Worm (Caenorhabditis elegans) whole organism, early embryonic: Measurements from ENCODE around the gene Y66D12A.30.

Experiments used
- B0310.2 ChIP-seq: sonication (generic microtip); optimal IDR thresholded peaks from 2 replicates; lab custom pipeline; 2016; ENCODE audit warnings: mild to moderate bottlenecking, missing genetic modification characterization, missing compliant biosample characterization
- F13C5.2 ChIP-seq: sonication (generic microtip); optimal IDR thresholded peaks from 2 replicates; lab custom pipeline; 2017; ENCODE audit warnings: mild to moderate bottlenecking, missing genetic modification characterization, inconsistent platforms, missing compliant biosample characterization
- ama-1 ChIP-seq: fragments of 150-350 bp; optimal IDR thresholded peaks from 2 replicates; lab custom pipeline; 2014
- ceh-13 ChIP-seq: fragments of 200-800 bp; sonication (Bioruptor generic); optimal IDR thresholded peaks from 2 replicates; lab custom pipeline; 2018; ENCODE audit warnings: mild to moderate bottlenecking, missing genetic modification characterization, missing compliant biosample characterization
- ceh-36 ChIP-seq: sonication (generic microtip); optimal IDR thresholded peaks from 2 replicates; lab custom pipeline; 2016; ENCODE audit warnings: missing genetic modification characterization, inconsistent platforms, missing compliant biosample characterization
- hmg-4 ChIP-seq: fragments of 200-800 bp; sonication (Bioruptor generic); optimal IDR thresholded peaks from 2 replicates; lab custom pipeline; 2018; ENCODE audit warnings: mild to moderate bottlenecking, missing genetic modification characterization, missing compliant biosample characterization
- hnd-1 ChIP-seq: sonication (generic microtip); optimal IDR thresholded peaks from 2 replicates; lab custom pipeline; 2016; ENCODE audit warnings: missing genetic modification characterization, missing compliant biosample characterization
- pes-1 ChIP-seq: fragments of 200-800 bp; sonication (Bioruptor generic); IDR thresholded peaks from 2 replicates; pipeline ENCODE4 v1.3.6; 2022; ENCODE audit warnings: missing genetic modification reagents, missing genetic modification characterization, missing compliant biosample characterization
- scrt-1 ChIP-seq: fragments of 200-800 bp; sonication (Bioruptor generic); IDR thresholded peaks from 2 replicates; pipeline ENCODE4 v1.3.6; 2022; ENCODE audit warnings: missing genetic modification characterization, missing compliant biosample characterization
- sea-1 ChIP-seq: fragments of 200-800 bp; sonication (Bioruptor generic); conservative IDR thresholded peaks from 2 replicates; pipeline ENCODE4 v1.3.6; 2022; ENCODE audit warnings: missing genetic modification characterization, missing compliant biosample characterization

DNA sequence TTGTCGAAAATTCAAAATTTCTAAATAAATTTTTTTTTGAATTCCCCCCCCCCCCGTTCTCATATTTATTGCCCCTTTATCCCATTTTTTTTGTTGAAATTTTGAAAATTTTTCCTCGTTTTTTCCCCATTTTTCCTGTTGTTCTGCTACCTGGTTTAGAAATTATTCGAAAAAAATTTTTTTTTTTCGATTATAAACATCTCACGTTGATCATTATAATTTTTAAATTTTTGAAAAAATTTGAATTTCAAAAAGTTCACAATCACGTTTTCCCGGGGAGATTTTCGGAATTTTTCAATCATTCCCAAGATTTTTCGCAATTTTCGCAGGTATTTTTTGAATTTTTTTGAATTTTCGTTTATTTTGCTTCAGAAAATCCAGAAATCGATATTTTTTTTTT is 20.8 kb upstream of the Y66D12A.30 start, which contains the start of gene Y66D12A.3:
- TF ChIP-seq ceh-13 (GFP tag; lab: Kevin White, UChicago) (no peak), B0310.2 (tag; lab: Kevin White, UChicago) (no peak), ceh-36 (tag; lab: Kevin White, UChicago) (no peak), hmg-4 (GFP tag; lab: Kevin White, UChicago) (no peak), ama-1 (lab: Kevin White, UChicago) (no peak), sea-1 (GFP tag; lab: Robert Waterston, UW) (no peak), pes-1 (GFP tag; lab: Robert Waterston, UW) (no peak), scrt-1 (no peak), hnd-1 (tag; lab: Kevin White, UChicago) (no peak), F13C5.2 (tag; lab: Kevin White, UChicago) (no peak)
